Fruit fly (Drosophila melanogaster) S2 (cell line): Measurements from ENCODE around the gene CG1571.

ENCODE experiments used
- CG8478 ChIP-seq: fragments of >200 bp; optimal IDR thresholded peaks from 2 replicates; lab custom pipeline; 2018
- CTCF ChIP-seq, 2 experiments: fragments of >200 bp; optimal IDR thresholded peaks; 2 replicates each; lab custom pipeline; 2018

DNA sequence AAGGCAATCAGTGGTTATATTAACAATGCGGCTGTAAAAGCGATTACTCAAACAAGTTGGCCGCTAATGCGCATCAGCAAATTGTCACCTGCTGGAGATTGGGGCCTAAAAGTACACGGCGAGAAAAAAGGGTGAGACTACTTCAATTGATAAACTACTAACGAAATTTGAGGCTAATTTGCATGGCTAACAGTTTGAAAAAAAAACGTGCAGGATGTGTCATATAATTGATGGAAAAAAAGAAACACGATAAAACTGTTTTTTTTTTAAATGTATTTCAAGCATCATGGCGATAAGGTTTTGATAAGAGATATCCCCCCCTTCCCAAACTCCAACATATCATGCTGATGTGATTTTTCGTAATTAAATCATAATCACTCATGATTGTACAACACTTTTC lies 37.0 kb downstream of the CG1571 start:
- TF ChIP-seq CTCF (optimal IDR thresholded peaks at IDR 0.05; lab: Kevin White, UChicago) (no peak), CG8478 (lab: Kevin White, UChicago) (no peak)
